Worm (Caenorhabditis elegans) whole organism, L2 larva: ENCODE data around the gene ZK829.3.

Experiments used
- ama-1 ChIP-seq: fragments of 150-350 bp; optimal IDR thresholded peaks from 2 replicates; lab custom pipeline; 2018; ENCODE audit warnings: inconsistent platforms
- blmp-1 ChIP-seq: sonication (generic microtip); optimal IDR thresholded peaks from 2 replicates; lab custom pipeline; 2017; ENCODE audit warnings: missing genetic modification characterization, mild to moderate bottlenecking, missing compliant biosample characterization, antibody characterized with exemption, moderate library complexity; ENCODE audit not compliant: insufficient read depth
- lin-13 ChIP-seq: fragments of 150-350 bp; optimal IDR thresholded peaks from 2 replicates; lab custom pipeline; 2014; ENCODE audit warnings: missing biosample characterization, missing genetic modification reagents, missing genetic modification characterization
- snpc-4 ChIP-seq: fragments of 150-350 bp; optimal IDR thresholded peaks from 2 replicates; lab custom pipeline; 2014; ENCODE audit warnings: missing biosample characterization, missing genetic modification characterization
- unc-62 ChIP-seq: fragments of 150-350 bp; optimal IDR thresholded peaks from 2 replicates; lab custom pipeline; 2014; ENCODE audit warnings: missing biosample characterization, missing genetic modification reagents, missing genetic modification characterization

DNA sequence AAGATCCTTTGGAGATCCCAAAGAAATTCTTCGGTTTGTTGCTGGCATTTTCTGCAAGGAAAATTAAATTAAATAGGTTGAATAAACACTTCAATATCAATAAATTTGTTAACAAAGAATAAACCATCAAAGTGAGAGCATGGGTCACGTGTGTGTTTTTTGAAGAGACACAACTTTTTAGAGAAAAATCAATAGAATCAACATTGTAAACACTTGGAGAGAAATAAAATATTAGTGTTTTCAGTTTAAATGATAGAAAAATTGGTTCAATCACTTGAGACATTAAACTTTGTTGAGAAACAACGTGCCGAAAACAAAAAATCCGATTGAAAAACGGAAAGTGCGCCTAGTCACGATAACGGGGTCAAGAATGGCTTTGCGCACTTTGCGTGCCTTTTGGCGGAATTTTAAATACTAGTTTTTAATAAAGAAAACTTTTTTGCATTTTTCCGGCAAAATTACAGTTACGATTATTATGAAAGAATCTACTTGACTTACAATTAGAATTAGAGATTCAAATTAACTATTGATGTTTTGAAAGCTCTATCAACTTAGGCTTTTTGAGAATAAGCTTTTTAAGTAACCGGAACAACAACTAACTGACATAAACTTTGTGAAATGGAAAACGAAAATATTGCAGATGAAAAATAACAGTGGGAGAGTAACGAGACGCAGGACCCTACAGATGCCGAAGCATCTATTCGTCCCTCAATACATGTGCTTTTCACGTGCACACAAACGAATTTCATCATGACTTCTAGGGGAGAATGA, 16.1 kb upstream of the ZK829.3 start, which contains the start of gene ZK829.7:
- TF ChIP-seq blmp-1 (peak; percentile 13), lin-13 (GFP tag; lab: Kevin White, UChicago) (peak; percentile 81), ama-1 (lab: Kevin White, UChicago) (no peak), unc-62 (GFP tag; lab: Kevin White, UChicago) (no peak), snpc-4 (tag; lab: Kevin White, UChicago) (peak; percentile 34)
